Worm (Caenorhabditis elegans) whole organism, L3 larva: ENCODE results near the gene npp-26.
"Not testable (repeated sequence)": the region's sequence is repeated elsewhere in the genome, so short reads cannot be mapped to it uniquely, and the experiment has no call there.

Experiments
- R02D3.7 ChIP-seq: fragments of 150-350 bp; optimal IDR thresholded peaks from 2 replicates; lab custom pipeline; 2014; ENCODE audit warnings: missing biosample characterization, missing genetic modification characterization
- ZK546.5 ChIP-seq: sonication (generic microtip); optimal IDR thresholded peaks from 2 replicates; lab custom pipeline; 2017; ENCODE audit warnings: missing biosample characterization, missing genetic modification characterization
- aly-2 ChIP-seq: fragments of 150-350 bp; optimal IDR thresholded peaks from 2 replicates; lab custom pipeline; 2014; ENCODE audit warnings: missing biosample characterization, missing genetic modification characterization
- ceh-28 ChIP-seq: fragments of 150-350 bp; optimal IDR thresholded peaks from 2 replicates; lab custom pipeline; 2014; ENCODE audit warnings: missing biosample characterization, missing genetic modification reagents, missing genetic modification characterization
- ceh-9 ChIP-seq: sonication (generic microtip); optimal IDR thresholded peaks from 2 replicates; lab custom pipeline; 2018; ENCODE audit warnings: missing biosample characterization, missing genetic modification characterization
- elt-2 ChIP-seq: sonication (generic microtip); optimal IDR thresholded peaks from 2 replicates; lab custom pipeline; 2016; ENCODE audit warnings: missing genetic modification reagents, mild to moderate bottlenecking, missing genetic modification characterization, missing compliant biosample characterization
- elt-3 ChIP-seq, 3 experiments: fragments of 150-350 bp in 1 of 3; sonication (generic microtip) in 2 of 3; optimal IDR thresholded peaks; 2 replicates in 2 of 3; 4 replicates in 1 of 3; lab custom pipeline; 2014 to 2017; ENCODE audit warnings: missing biosample characterization in 3 of 3, missing genetic modification characterization in 3 of 3
- fkh-2 ChIP-seq: fragments of 150-350 bp; optimal IDR thresholded peaks from 2 replicates; lab custom pipeline; 2014; ENCODE audit warnings: missing biosample characterization, missing genetic modification reagents, missing genetic modification characterization
- hmg-11 ChIP-seq: sonication (generic microtip); optimal IDR thresholded peaks from 2 replicates; lab custom pipeline; 2016; ENCODE audit warnings: missing genetic modification characterization, missing compliant biosample characterization
- lin-15B ChIP-seq: fragments of 150-350 bp; optimal IDR thresholded peaks from 2 replicates; lab custom pipeline; 2014; ENCODE audit warnings: missing biosample characterization, missing genetic modification characterization
- lin-39 ChIP-seq: fragments of 150-350 bp; optimal IDR thresholded peaks from 2 replicates; lab custom pipeline; 2018; ENCODE audit warnings: missing biosample characterization, missing genetic modification reagents, missing genetic modification characterization
- lsy-12 ChIP-seq: sonication (generic microtip); optimal IDR thresholded peaks from 2 replicates; lab custom pipeline; 2016; ENCODE audit warnings: mild to moderate bottlenecking, missing genetic modification characterization, missing compliant biosample characterization
- mdl-1 ChIP-seq: fragments of 150-350 bp; optimal IDR thresholded peaks from 2 replicates; lab custom pipeline; 2014; ENCODE audit warnings: missing biosample characterization, missing genetic modification characterization
- mml-1 ChIP-seq: fragments of 150-350 bp; sonication (generic microtip); optimal IDR thresholded peaks from 3 replicates; lab custom pipeline; 2014; ENCODE audit warnings: missing biosample characterization, missing genetic modification characterization
- nfya-1 ChIP-seq: sonication (generic microtip); optimal IDR thresholded peaks from 2 replicates; lab custom pipeline; 2017; ENCODE audit warnings: missing genetic modification characterization, mild to moderate bottlenecking, missing compliant biosample characterization, antibody characterized with exemption, moderate library complexity; ENCODE audit not compliant: insufficient read depth
- nhr-11 ChIP-seq: fragments of 150-350 bp; optimal IDR thresholded peaks from 2 replicates; lab custom pipeline; 2014; ENCODE audit warnings: missing biosample characterization, missing genetic modification characterization
- nhr-12 ChIP-seq: fragments of 150-350 bp; optimal IDR thresholded peaks from 2 replicates; lab custom pipeline; 2014; ENCODE audit warnings: missing biosample characterization, missing genetic modification characterization
- nhr-23 ChIP-seq: fragments of 150-350 bp; optimal IDR thresholded peaks from 2 replicates; lab custom pipeline; 2014; ENCODE audit warnings: missing biosample characterization, missing genetic modification reagents, missing genetic modification characterization
- nhr-237 ChIP-seq: fragments of 150-350 bp; optimal IDR thresholded peaks from 2 replicates; lab custom pipeline; 2014; ENCODE audit warnings: missing biosample characterization, missing genetic modification characterization
- nhr-25 ChIP-seq: sonication (generic microtip); optimal IDR thresholded peaks from 2 replicates; lab custom pipeline; 2017; ENCODE audit warnings: missing biosample characterization, missing genetic modification characterization
- nhr-28 ChIP-seq: fragments of 150-350 bp; optimal IDR thresholded peaks from 2 replicates; lab custom pipeline; 2014; ENCODE audit warnings: missing biosample characterization, missing genetic modification characterization
- nhr-43 ChIP-seq: sonication (generic microtip); optimal IDR thresholded peaks from 2 replicates; lab custom pipeline; 2016; ENCODE audit warnings: mild to moderate bottlenecking, missing genetic modification characterization, missing compliant biosample characterization; ENCODE audit not compliant: poor library complexity, severe bottlenecking
- nhr-76 ChIP-seq: fragments of 150-350 bp; sonication (generic microtip); optimal IDR thresholded peaks from 5 replicates; lab custom pipeline; 2014; ENCODE audit warnings: missing biosample characterization, missing genetic modification characterization
- nhr-77 ChIP-seq: fragments of 150-350 bp; optimal IDR thresholded peaks from 2 replicates; lab custom pipeline; 2014; ENCODE audit warnings: missing biosample characterization, missing genetic modification characterization
- pha-4 ChIP-seq: fragments of 150-350 bp; optimal IDR thresholded peaks from 2 replicates; lab custom pipeline; 2014; ENCODE audit warnings: missing biosample characterization, missing genetic modification reagents, missing genetic modification characterization
- pqm-1 ChIP-seq: fragments of 150-350 bp; optimal IDR thresholded peaks from 2 replicates; lab custom pipeline; 2017; ENCODE audit warnings: missing biosample characterization, missing genetic modification characterization, inconsistent platforms
- sea-2 ChIP-seq: fragments of 150-350 bp; sonication (generic microtip); optimal IDR thresholded peaks from 4 replicates; lab custom pipeline; 2014; ENCODE audit warnings: missing biosample characterization, missing genetic modification reagents, missing genetic modification characterization
- skn-1 ChIP-seq: fragments of 150-350 bp; optimal IDR thresholded peaks from 2 replicates; lab custom pipeline; 2014; ENCODE audit warnings: missing biosample characterization, missing genetic modification characterization
- snpc-4 ChIP-seq: fragments of 150-350 bp; optimal IDR thresholded peaks from 2 replicates; lab custom pipeline; 2014; ENCODE audit warnings: missing biosample characterization, missing genetic modification characterization
- tbx-2 ChIP-seq: sonication (generic microtip); optimal IDR thresholded peaks from 2 replicates; lab custom pipeline; 2016; ENCODE audit warnings: mild to moderate bottlenecking, missing genetic modification characterization, missing compliant biosample characterization
- unc-39 ChIP-seq: sonication (generic microtip); optimal IDR thresholded peaks from 4 replicates; lab custom pipeline; 2017; ENCODE audit warnings: missing biosample characterization, missing genetic modification characterization
- unc-62 ChIP-seq: fragments of 150-350 bp; sonication (generic microtip); optimal IDR thresholded peaks from 4 replicates; lab custom pipeline; 2014; ENCODE audit warnings: missing biosample characterization, missing genetic modification reagents, missing genetic modification characterization
- zag-1 ChIP-seq: fragments of 150-350 bp; optimal IDR thresholded peaks from 2 replicates; lab custom pipeline; 2014; ENCODE audit warnings: missing biosample characterization, missing genetic modification characterization
- ztf-11 ChIP-seq: fragments of 150-350 bp; optimal IDR thresholded peaks from 2 replicates; lab custom pipeline; 2014; ENCODE audit warnings: missing biosample characterization, missing genetic modification characterization
- ztf-4 ChIP-seq: fragments of 150-350 bp; optimal IDR thresholded peaks from 2 replicates; lab custom pipeline; 2014; ENCODE audit warnings: missing biosample characterization, missing genetic modification characterization

The npp-26 gene

ce11 chrIV:4764422-4764821, at the start of gene npp-26:
Gene npp-26 (plus strand): TSS chrIV:4764722.
- no peak for TF ChIP-seq mml-1 (tag; lab: Kevin White, UChicago)
- TF ChIP-seq fkh-2 (tag; lab: Kevin White, UChicago), result no peak
- TF ChIP-seq snpc-4 (tag; lab: Kevin White, UChicago), result no peak
- TF ChIP-seq sea-2 (GFP tag; lab: Kevin White, UChicago), result no peak
- TF ChIP-seq nhr-77 (tag; lab: Kevin White, UChicago), result no peak
- no peak for TF ChIP-seq nhr-11 (tag; lab: Kevin White, UChicago)
- no peak for TF ChIP-seq tbx-2 (tag; lab: Kevin White, UChicago)
- TF ChIP-seq nhr-43 (tag; lab: Kevin White, UChicago), result no peak
- no peak for TF ChIP-seq hmg-11
- TF ChIP-seq elt-3 (tag; optimal IDR thresholded peaks at IDR 0.05; lab: Kevin White, UChicago), result no peak
- no peak for TF ChIP-seq ztf-11
- TF ChIP-seq, all 47 proteins: peak for 0

ce11 chrIV:4715785-4716184, 48.7 kb upstream of the npp-26 start, which contains the start of gene miro-1:
Gene miro-1 (minus strand): TSS chrIV:4715807.
- not testable (repeated sequence) for TF ChIP-seq skn-1; nhr-28 (tag; lab: Kevin White, UChicago); ZK546.5 (tag; lab: Kevin White, UChicago)

ce11 chrIV:4720522-4720921, 44.0 kb upstream of the npp-26 start:
- TF ChIP-seq elt-2 (peak; percentile 1), tbx-2 (tag; lab: Kevin White, UChicago) (peak; percentile 27), nfya-1 (tag; lab: Kevin White, UChicago) (peak; percentile 22), lin-15B (tag; lab: Kevin White, UChicago) (peak; percentile 19)

- TF ChIP-seq ztf-4 (no peak), ceh-28 (tag; lab: Kevin White, UChicago) (no peak), nhr-43 (tag; lab: Kevin White, UChicago) (no peak), fkh-2 (tag; lab: Kevin White, UChicago) (no peak), mdl-1 (no peak), elt-3 (tag; optimal IDR thresholded peaks at IDR 0.05; lab: Kevin White, UChicago) (no peak), nfya-1 (tag; lab: Kevin White, UChicago) (no peak), pqm-1 (tag; lab: Kevin White, UChicago) (no peak), ztf-11 (no peak), nhr-11 (tag; lab: Kevin White, UChicago) (no peak), ceh-9 (no peak), aly-2 (tag; lab: Kevin White, UChicago) (no peak), lin-39 (tag; lab: Kevin White, UChicago) (no peak), zag-1 (tag; lab: Kevin White, UChicago) (no peak), nhr-76 (no peak), lin-15B (tag; lab: Kevin White, UChicago) (no peak), nhr-25 (tag; lab: Kevin White, UChicago) (no peak), unc-39 (no peak), nhr-12 (tag; lab: Kevin White, UChicago) (no peak)
Measured at ce11 chrIV:4723687-4724086, 40.8 kb upstream of the npp-26 start.

ce11 chrIV:4724562-4724961, 40.0 kb upstream of the npp-26 start, which contains the start of gene K08F11.1:
Gene K08F11.1 (plus strand): TSS chrIV:4724862.
- no peak for TF ChIP-seq lin-39 (tag; lab: Kevin White, UChicago)
- TF ChIP-seq fkh-2 (tag; lab: Kevin White, UChicago), result no peak
- TF ChIP-seq nhr-237, result no peak
- TF ChIP-seq unc-62 (GFP tag; lab: Kevin White, UChicago), result no peak
- no peak for TF ChIP-seq elt-3 (tag; optimal IDR thresholded peaks at IDR 0.05; lab: Kevin White, UChicago)
- TF ChIP-seq nhr-76, result no peak
- TF ChIP-seq nhr-25 (tag; lab: Kevin White, UChicago), result no peak
- TF ChIP-seq pqm-1 (tag; lab: Kevin White, UChicago), result no peak

- TF ChIP-seq tbx-2 (tag; lab: Kevin White, UChicago) (peak; percentile 77), nhr-25 (tag; lab: Kevin White, UChicago) (peak; percentile 43), nhr-11 (tag; lab: Kevin White, UChicago) (peak; percentile 77), ZK546.5 (tag; lab: Kevin White, UChicago) (peak; percentile 60), nhr-43 (tag; lab: Kevin White, UChicago) (peak; percentile 64), pha-4 (tag; lab: Kevin White, UChicago) (peak; percentile 6), lsy-12 (peak; percentile 88), nhr-23 (tag; lab: Kevin White, UChicago) (peak; percentile 73), elt-2 (peak; percentile 73), ztf-4 (peak; percentile 0), R02D3.7 (tag; lab: Kevin White, UChicago) (peak; percentile 76), hmg-11 (peak; percentile 7), lin-15B (tag; lab: Kevin White, UChicago) (peak; percentile 60), nfya-1 (tag; lab: Kevin White, UChicago) (peak; percentile 58), nhr-77 (tag; lab: Kevin White, UChicago) (peak; percentile 37), ceh-28 (tag; lab: Kevin White, UChicago) (peak; percentile 70)
Measured at ce11 chrIV:4725478-4725920, 39.0 kb upstream of the npp-26 start.
